Fruit fly (Drosophila melanogaster) whole organism, wandering third instar larva: Measurements from ENCODE around the gene Skel.

Experiments
- CG9705 ChIP-seq: fragments of 200-800 bp; sonication (Bioruptor generic); optimal IDR thresholded peaks from 2 replicates; lab custom pipeline; 2018; ENCODE audit warnings: missing biosample characterization, mild to moderate bottlenecking, missing genetic modification characterization
- CrebA ChIP-seq: fragments of 200-800 bp; sonication (Bioruptor generic); optimal IDR thresholded peaks from 2 replicates; lab custom pipeline; 2016; ENCODE audit warnings: missing biosample characterization, mild to moderate bottlenecking, missing genetic modification characterization, borderline replicate concordance
- Dfd ChIP-seq: fragments of >200 bp; optimal IDR thresholded peaks from 2 replicates; lab custom pipeline; 2017; ENCODE audit warnings: missing biosample characterization, missing genetic modification characterization
- GATAd ChIP-seq: sonication (Bioruptor generic); optimal IDR thresholded peaks from 2 replicates; lab custom pipeline; 2016; ENCODE audit warnings: missing biosample characterization, missing genetic modification characterization
- HLH106 ChIP-seq: fragments of 200-800 bp; optimal IDR thresholded peaks from 3 replicates; lab custom pipeline; 2019; ENCODE audit warnings: missing biosample characterization, mild to moderate bottlenecking, missing genetic modification characterization, moderate library complexity
- Hr78 ChIP-seq: fragments of >200 bp; optimal IDR thresholded peaks from 2 replicates; lab custom pipeline; 2017; ENCODE audit warnings: missing biosample characterization, missing genetic modification characterization
- Hr83 ChIP-seq: fragments of 200-300 bp; sonication (Bioruptor generic); optimal IDR thresholded peaks from 2 replicates; lab custom pipeline; 2016; ENCODE audit warnings: missing biosample characterization, mild to moderate bottlenecking, missing genetic modification characterization, moderate library complexity; ENCODE audit not compliant: poor library complexity, severe bottlenecking
- Mio ChIP-seq: sonication (Bioruptor generic); optimal IDR thresholded peaks from 2 replicates; lab custom pipeline; 2016; ENCODE audit warnings: missing biosample characterization, missing genetic modification characterization
- N ChIP-seq: fragments of >200 bp; optimal IDR thresholded peaks from 2 replicates; lab custom pipeline; 2018; ENCODE audit warnings: missing biosample characterization, missing external identifiers, missing genetic modification characterization
- Rel ChIP-seq, 2 experiments: fragments of 200-800 bp; sonication (Bioruptor generic) in 1 of 2; optimal IDR thresholded peaks; 2 replicates in 1 of 2; 3 replicates in 1 of 2; lab custom pipeline; 2016 to 2019; ENCODE audit warnings: mild to moderate bottlenecking in 2 of 2, missing biosample characterization in 2 of 2, missing genetic modification characterization in 2 of 2, moderate library complexity in 1 of 2
- Sp1 ChIP-seq: fragments of 200-800 bp; sonication (Bioruptor generic); optimal IDR thresholded peaks from 3 replicates; lab custom pipeline; 2019; ENCODE audit warnings: missing biosample characterization, mild to moderate bottlenecking, missing genetic modification characterization, moderate library complexity
- Vsx2 ChIP-seq: fragments of 200-300, 225-300 bp; sonication (Bioruptor generic); optimal IDR thresholded peaks from 2 replicates; lab custom pipeline; 2018; ENCODE audit warnings: missing biosample characterization, missing genetic modification characterization; ENCODE audit not compliant: partially characterized antibody
- brk ChIP-seq: fragments of 200-800 bp; sonication (Bioruptor generic); optimal IDR thresholded peaks from 2 replicates; lab custom pipeline; 2016; ENCODE audit warnings: missing biosample characterization, mild to moderate bottlenecking, missing genetic modification characterization
- dl ChIP-seq, 2 experiments: fragments of 175-275, 200-275 bp in 1 of 2; fragments of 200-275 bp in 1 of 2; sonication (Bioruptor generic); optimal IDR thresholded peaks; lab custom pipeline; 2018; ENCODE audit warnings: mild to moderate bottlenecking in 2 of 2, missing biosample characterization in 2 of 2, missing genetic modification characterization in 2 of 2, moderate library complexity in 2 of 2; ENCODE audit not compliant: partially characterized antibody in 2 of 2, insufficient read depth in 1 of 2
- dsf ChIP-seq: sonication (Bioruptor generic); optimal IDR thresholded peaks from 2 replicates; lab custom pipeline; 2016; ENCODE audit warnings: missing biosample characterization, missing genetic modification characterization, borderline replicate concordance
- foxo ChIP-seq, 2 experiments: fragments of 200-800 bp; sonication (Bioruptor generic); optimal IDR thresholded peaks; 2 replicates in 1 of 2; 3 replicates in 1 of 2; lab custom pipeline; 2016 to 2017; ENCODE audit warnings: missing biosample characterization in 2 of 2, missing genetic modification characterization in 2 of 2
- fru ChIP-seq: fragments of 200-800 bp; sonication (Bioruptor generic); optimal IDR thresholded peaks from 3 replicates; lab custom pipeline; 2016; ENCODE audit warnings: missing biosample characterization, mild to moderate bottlenecking, missing genetic modification characterization
- h ChIP-seq: fragments of 200-800 bp; sonication (Bioruptor generic); optimal IDR thresholded peaks from 3 replicates; lab custom pipeline; 2016; ENCODE audit warnings: missing biosample characterization, mild to moderate bottlenecking, missing genetic modification characterization
- jim ChIP-seq: fragments of 175-275, 200-325 bp; sonication (Bioruptor generic); optimal IDR thresholded peaks from 2 replicates; lab custom pipeline; 2016; ENCODE audit warnings: missing biosample characterization, mild to moderate bottlenecking, missing genetic modification characterization
- lola ChIP-seq: fragments of >200 bp; optimal IDR thresholded peaks from 2 replicates; lab custom pipeline; 2017; ENCODE audit warnings: missing biosample characterization, missing genetic modification characterization
- psq ChIP-seq: fragments of 200-800 bp; sonication (Bioruptor generic); optimal IDR thresholded peaks from 3 replicates; lab custom pipeline; 2017; ENCODE audit warnings: missing biosample characterization, mild to moderate bottlenecking, missing genetic modification characterization, moderate library complexity
- rgr ChIP-seq: fragments of 200-800 bp; sonication (Bioruptor generic); optimal IDR thresholded peaks from 3 replicates; lab custom pipeline; 2016; ENCODE audit warnings: missing biosample characterization, mild to moderate bottlenecking, missing genetic modification characterization
- sage ChIP-seq: fragments of 200-800 bp; sonication (Bioruptor generic); optimal IDR thresholded peaks from 2 replicates; lab custom pipeline; 2016; ENCODE audit warnings: missing biosample characterization, mild to moderate bottlenecking, missing genetic modification characterization
- sv ChIP-seq: fragments of 200-800 bp; sonication (Bioruptor generic); optimal IDR thresholded peaks from 3 replicates; lab custom pipeline; 2016; ENCODE audit warnings: missing biosample characterization, missing genetic modification characterization
- usp ChIP-seq: fragments of >200 bp; optimal IDR thresholded peaks from 2 replicates; lab custom pipeline; 2017; ENCODE audit warnings: missing biosample characterization, missing genetic modification characterization
- woc ChIP-seq: sonication (Bioruptor generic); optimal IDR thresholded peaks from 2 replicates; lab custom pipeline; 2016; ENCODE audit warnings: missing biosample characterization, mild to moderate bottlenecking, missing genetic modification characterization

Gene Skel

dm6 chr3R:10680825-10681681 is 5.7 kb upstream of the Skel start, which contains the start of gene Phyhd1 (continued):
- TF ChIP-seq CG9705 = no peak
- TF ChIP-seq Hr78 (GFP tag; lab: Kevin White, UChicago) = no peak
- TF ChIP-seq Rel (GFP tag; optimal IDR thresholded peaks at IDR 0.05; lab: Kevin White, UChicago) = peak; percentile 65
- TF ChIP-seq Rel (tag; optimal IDR thresholded peaks at IDR 0.05; lab: Kevin White, UChicago) = no peak
- TF ChIP-seq usp (GFP tag; lab: Kevin White, UChicago) = no peak
- peak; percentile 89 for TF ChIP-seq rgr (GFP tag; lab: Kevin White, UChicago)
- TF ChIP-seq Dfd (GFP tag; lab: Kevin White, UChicago) = no peak
- peak; percentile 32 for TF ChIP-seq CrebA (GFP tag; lab: Kevin White, UChicago)
- TF ChIP-seq jim (GFP tag; lab: Kevin White, UChicago) = no peak
- TF ChIP-seq dl (GFP tag; optimal IDR thresholded peaks at IDR 0.05; lab: Kevin White, UChicago; ENCODE audit: insufficient read depth in 1 of 2, partially characterized antibody in 2 of 2) = no peak
- TF ChIP-seq, all 38 proteins: peak for 21

DNA sequence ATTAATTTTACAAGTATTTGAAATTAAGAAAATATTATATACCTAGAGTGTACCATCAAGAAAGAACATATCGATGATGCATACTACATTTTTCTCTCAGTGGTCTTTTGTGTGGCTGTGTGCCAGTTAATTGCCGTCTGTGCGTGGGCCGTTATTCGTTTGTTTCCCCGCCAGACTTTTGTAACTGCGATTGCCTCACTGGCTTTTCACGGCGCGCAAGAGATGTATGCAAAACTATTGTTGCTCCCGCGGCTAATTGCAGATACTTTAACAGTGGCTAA is 5.1 kb upstream of the Skel start:
- TF ChIP-seq CG9705 (no peak), Hr83 (no peak), Sp1 (no peak), Mio (GFP tag; lab: Kevin White, UChicago) (no peak), Hr78 (GFP tag; lab: Kevin White, UChicago) (no peak), sage (GFP tag; lab: Kevin White, UChicago) (no peak), brk (GFP tag; lab: Kevin White, UChicago) (no peak)

DNA sequence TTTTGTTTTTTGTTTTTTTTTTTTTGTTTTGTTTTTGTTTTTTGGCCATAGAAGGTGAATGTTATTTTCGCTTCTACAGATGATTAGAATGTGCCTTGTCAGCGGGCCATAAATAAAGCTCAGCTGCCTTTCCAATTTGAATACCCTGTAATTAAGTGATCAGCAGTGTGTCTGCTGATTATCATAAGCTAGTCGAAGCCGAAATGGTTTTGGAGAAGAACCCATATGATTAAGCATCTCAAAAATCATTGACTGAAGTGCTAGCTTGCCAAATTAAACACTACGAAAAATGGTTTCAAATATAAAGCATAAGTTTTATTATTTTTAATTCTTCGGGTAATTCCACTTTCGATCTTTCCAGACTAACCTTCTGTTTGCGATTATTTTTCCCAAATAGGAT is 3.5 kb upstream of the Skel start:
- TF ChIP-seq GATAd (no peak), CrebA (GFP tag; lab: Kevin White, UChicago) (peak; percentile 33)
- TF ChIP-seq, all 38 proteins: peak for 1

dm6 chr3R:10684284-10684683 is 2.5 kb upstream of the Skel start:
- TF ChIP-seq N (GFP tag; lab: Kevin White, UChicago) = no peak
- TF ChIP-seq sv (GFP tag; lab: Kevin White, UChicago) = peak; percentile 19
- peak in 1 of 2 experiments; percentile 36 for TF ChIP-seq foxo (GFP tag; optimal IDR thresholded peaks at IDR 0.05; lab: Kevin White, UChicago)
- TF ChIP-seq fru (GFP tag; lab: Kevin White, UChicago) = peak; percentile 53
- peak; percentile 41 for TF ChIP-seq h
- no peak for TF ChIP-seq Sp1

DNA sequence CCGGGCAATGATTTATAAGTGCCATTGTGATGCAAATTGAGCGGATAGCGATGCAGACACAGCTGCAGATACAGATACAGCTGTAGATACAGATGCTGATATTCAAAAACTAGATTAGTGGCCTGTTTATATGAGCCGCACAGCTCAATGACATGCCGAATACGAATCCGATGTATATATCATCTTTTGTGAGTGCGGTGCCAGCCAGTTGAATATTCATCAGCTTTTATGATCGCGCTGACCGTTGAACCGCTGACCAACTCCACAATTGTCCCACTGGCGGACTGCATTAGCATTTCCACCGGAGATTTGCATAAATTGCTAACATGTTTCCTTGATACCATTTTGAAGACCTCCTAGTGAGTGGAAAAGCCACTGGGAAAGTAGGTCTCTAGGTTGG is 569 bp downstream of the Skel start:
- TF ChIP-seq h (no peak), Mio (GFP tag; lab: Kevin White, UChicago) (no peak), Rel (GFP tag; optimal IDR thresholded peaks at IDR 0.05; lab: Kevin White, UChicago) (no peak), Rel (tag; optimal IDR thresholded peaks at IDR 0.05; lab: Kevin White, UChicago) (no peak), lola (GFP tag; lab: Kevin White, UChicago) (no peak), Dfd (GFP tag; lab: Kevin White, UChicago) (no peak), Vsx2 (GFP tag; lab: Kevin White, UChicago) (no peak), jim (GFP tag; lab: Kevin White, UChicago) (no peak), CrebA (GFP tag; lab: Kevin White, UChicago) (no peak), fru (GFP tag; lab: Kevin White, UChicago) (no peak), sv (GFP tag; lab: Kevin White, UChicago) (no peak), rgr (GFP tag; lab: Kevin White, UChicago) (no peak), Sp1 (no peak), N (GFP tag; lab: Kevin White, UChicago) (no peak), HLH106 (tag; lab: Kevin White, UChicago) (no peak), woc (GFP tag; lab: Kevin White, UChicago) (no peak)
- TF ChIP-seq, all 38 proteins: peak for 0

- TF ChIP-seq dsf = no peak
- TF ChIP-seq HLH106 (tag; lab: Kevin White, UChicago) = no peak
- TF ChIP-seq psq = no peak
- TF ChIP-seq Hr83 = no peak
- TF ChIP-seq Rel (GFP tag; optimal IDR thresholded peaks at IDR 0.05; lab: Kevin White, UChicago) = no peak
- TF ChIP-seq Rel (tag; optimal IDR thresholded peaks at IDR 0.05; lab: Kevin White, UChicago) = no peak
- no peak for TF ChIP-seq GATAd
- TF ChIP-seq Vsx2 (GFP tag; lab: Kevin White, UChicago) = no peak
- TF ChIP-seq, all 38 proteins: peak for 0
Observed at dm6 chr3R:10688160-10688559, 1.4 kb downstream of the Skel start.
